Worm (Caenorhabditis elegans): ENCODE measurements around the gene srx-32.
"Not testable (repeated sequence)": the region's sequence is repeated elsewhere in the genome, so short reads cannot be mapped to it uniquely, and the experiment has no call there.

Gene srx-32

DNA sequence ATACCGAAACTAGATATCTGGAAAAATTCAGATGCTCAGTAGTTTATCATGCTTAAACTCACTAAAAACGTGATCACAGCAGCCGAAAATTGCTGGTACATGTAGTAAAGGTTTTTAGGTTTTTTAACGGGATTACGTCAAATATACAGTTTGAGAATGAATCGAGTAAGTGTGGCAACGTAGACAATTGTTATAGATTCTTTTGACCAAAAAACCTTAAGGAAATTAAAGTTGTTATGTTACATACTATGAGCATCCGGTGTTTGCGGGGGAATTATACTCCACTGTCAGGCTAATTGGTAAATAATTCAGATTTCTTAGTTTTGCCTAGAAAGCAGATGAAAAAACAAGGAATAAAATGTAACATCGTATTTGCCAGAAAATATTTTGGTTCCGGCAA, at the start of gene srx-32:
TSS of gene srx-32 (minus strand) at position 101 of the 400 bp plus-strand sequence.
- not testable (repeated sequence) for TF ChIP-seq C04F5.9, rnt-1, nhr-84 (tag; optimal IDR thresholded peaks at IDR 0.05)

DNA sequence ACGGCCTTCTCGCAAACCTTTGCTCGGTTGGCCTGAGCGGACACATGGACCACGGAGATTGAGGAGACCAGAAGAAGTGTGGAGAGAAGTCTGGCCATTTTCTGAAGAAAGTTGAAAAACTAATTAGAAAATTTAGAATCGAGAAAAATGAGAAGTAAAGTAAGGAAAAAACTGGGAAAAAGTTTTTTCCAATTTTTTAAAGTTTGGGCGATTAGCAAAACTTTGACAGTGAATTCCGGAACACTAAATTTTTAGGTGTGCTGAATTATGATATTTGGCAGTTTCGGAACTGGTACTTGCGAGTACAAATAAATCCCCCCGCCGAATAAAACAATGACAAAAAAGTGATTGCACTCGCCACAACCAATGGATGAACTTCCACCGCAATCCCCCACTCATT, 46.2 kb upstream of the srx-32 start, which contains the start of gene T02B11.3:
TSS of gene T02B11.3 (minus strand) at position 101 of the 400 bp plus-strand sequence.
- no peak for TF ChIP-seq lin-14 (GFP tag; optimal IDR thresholded peaks at IDR 0.05)

DNA sequence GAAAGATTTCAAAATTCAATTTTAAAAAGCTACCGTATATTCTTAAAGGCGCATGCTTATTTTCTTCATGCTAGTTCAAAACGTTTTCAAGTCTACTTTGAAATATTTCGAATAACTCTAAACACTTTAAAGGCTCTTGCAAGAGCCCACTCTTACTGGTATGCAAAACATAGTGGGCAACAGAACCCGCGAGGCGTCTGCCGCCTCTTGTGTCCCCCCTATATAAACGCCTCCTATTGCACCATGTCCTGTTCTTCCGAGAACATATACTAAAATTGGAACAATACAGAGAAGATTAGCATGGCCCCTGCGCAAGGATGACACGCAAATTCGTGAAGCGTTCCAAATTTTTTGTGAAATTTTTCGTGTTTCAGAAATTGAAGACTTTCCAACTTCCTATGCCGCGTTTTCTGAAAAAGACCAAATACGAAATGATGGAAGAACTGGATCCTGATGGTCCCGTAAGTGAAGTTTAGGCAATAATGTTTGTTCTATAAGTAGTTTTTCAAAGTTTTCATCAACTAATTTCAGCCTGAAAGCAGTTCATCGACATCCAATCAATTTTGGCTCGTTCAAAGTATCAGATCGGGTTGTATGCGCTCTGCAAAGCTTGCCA, 38.4 kb upstream of the srx-32 start:
- TF ChIP-seq aly-2 (tag; optimal IDR thresholded peaks at IDR 0.05) (no peak), snpc-4 (tag; optimal IDR thresholded peaks at IDR 0.05) (peak; percentile 91)

DNA sequence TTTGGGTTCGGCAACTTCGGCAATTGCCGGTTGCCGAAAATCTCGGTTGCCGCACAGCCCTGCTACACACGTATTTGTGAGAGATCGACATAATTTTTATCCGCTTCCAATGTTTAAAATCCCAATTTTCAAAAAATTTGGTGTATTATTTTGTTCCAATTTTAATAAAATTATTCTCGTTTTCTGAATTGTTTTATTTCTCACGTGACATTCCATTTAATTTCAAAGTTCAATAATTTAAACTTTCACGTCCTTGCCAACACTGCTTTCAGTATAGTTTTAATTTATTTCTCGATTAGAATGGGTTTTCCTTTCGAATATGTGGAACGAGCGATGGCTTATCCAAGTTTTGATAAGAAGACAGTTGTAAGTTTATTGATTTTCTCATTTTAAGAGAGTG, 36.0 kb upstream of the srx-32 start, which contains the start of gene K09C6.2:
TSS of gene K09C6.2 (plus strand) at position 301 of the 400 bp plus-strand sequence.
- TF ChIP-seq tlp-1 (tag; optimal IDR thresholded peaks at IDR 0.05) = no peak
- no peak for TF ChIP-seq grh-1 (GFP tag; IDR thresholded peaks at IDR 0.05)
- no peak for TF ChIP-seq efl-3 (GFP tag; optimal IDR thresholded peaks at IDR 0.05)

DNA sequence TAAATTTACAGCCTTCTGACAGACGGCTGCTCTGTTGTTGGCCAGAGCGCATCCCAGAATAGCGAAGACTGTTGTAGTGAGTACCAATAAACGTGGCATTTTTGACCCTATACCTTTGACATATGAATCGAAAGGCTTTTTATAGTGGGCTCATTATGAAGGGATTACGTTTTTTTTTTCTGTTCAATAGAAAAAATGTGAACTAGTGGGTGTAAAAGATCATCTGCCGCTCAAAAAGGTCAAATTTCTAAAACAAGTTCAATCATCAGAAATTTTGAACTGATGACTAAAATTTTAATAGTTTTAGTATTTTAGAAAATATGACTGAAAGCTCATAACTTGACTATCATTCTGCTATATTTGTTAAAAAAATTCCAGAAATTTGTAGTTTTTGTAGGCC, 34.4 kb upstream of the srx-32 start, which contains the start of gene K09C6.9:
TSS of gene K09C6.9 (minus strand) at position 101 of the 400 bp plus-strand sequence.
- TF ChIP-seq isw-1 (GFP tag; IDR thresholded peaks at IDR 0.05) (no peak), ama-1 (optimal IDR thresholded peaks at IDR 0.05) (no peak), fos-1 (tag; optimal IDR thresholded peaks at IDR 0.05) (no peak), snu-23 (GFP tag; optimal IDR thresholded peaks at IDR 0.05) (no peak), nhr-85 (tag) (no peak)

DNA sequence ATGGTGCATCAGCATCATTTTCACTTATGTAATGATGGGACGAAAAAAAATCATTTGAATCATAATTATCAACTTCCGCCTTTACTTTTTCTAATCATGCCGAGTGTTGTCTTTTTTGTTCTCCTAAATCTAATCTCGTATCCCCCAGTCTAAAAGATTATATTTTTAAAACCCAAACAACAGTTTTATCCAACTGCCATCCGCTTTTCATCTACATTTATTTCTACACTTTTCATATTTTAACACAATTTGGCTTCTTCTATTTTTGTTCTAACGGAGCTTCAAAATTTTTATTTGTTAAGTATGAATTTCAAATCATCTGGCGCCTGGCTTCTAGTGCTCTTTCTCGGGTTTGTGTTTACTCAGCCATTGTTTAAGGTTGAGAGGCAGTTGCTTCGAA, 31.7 kb upstream of the srx-32 start, which contains the start of gene K09C6.3:
TSS of gene K09C6.3 (plus strand) at position 301 of the 400 bp plus-strand sequence.
- TF ChIP-seq hpl-2 (GFP tag; optimal IDR thresholded peaks at IDR 0.05) = no peak
- TF ChIP-seq blmp-1 (tag; optimal IDR thresholded peaks at IDR 0.05) = no peak
- no peak for TF ChIP-seq nhr-47 (tag; optimal IDR thresholded peaks at IDR 0.05)
- no peak for TF ChIP-seq nhr-90 (tag; optimal IDR thresholded peaks at IDR 0.05; ENCODE audit: poor library complexity)
- no peak for TF ChIP-seq irx-1 (tag; optimal IDR thresholded peaks at IDR 0.05)
- TF ChIP-seq fos-1 (tag; optimal IDR thresholded peaks at IDR 0.05) = no peak
- TF ChIP-seq mdl-1 (tag; optimal IDR thresholded peaks at IDR 0.05) = no peak
- no peak for TF ChIP-seq rnt-1 (tag; optimal IDR thresholded peaks at IDR 0.05)
- TF ChIP-seq nhr-85 (tag) = no peak
- no peak for TF ChIP-seq elt-3 (tag; optimal IDR thresholded peaks at IDR 0.05)
- no peak for TF ChIP-seq lsy-2 (tag; optimal IDR thresholded peaks at IDR 0.05)
- no peak for TF ChIP-seq unc-62 (GFP tag; optimal IDR thresholded peaks at IDR 0.05)

DNA sequence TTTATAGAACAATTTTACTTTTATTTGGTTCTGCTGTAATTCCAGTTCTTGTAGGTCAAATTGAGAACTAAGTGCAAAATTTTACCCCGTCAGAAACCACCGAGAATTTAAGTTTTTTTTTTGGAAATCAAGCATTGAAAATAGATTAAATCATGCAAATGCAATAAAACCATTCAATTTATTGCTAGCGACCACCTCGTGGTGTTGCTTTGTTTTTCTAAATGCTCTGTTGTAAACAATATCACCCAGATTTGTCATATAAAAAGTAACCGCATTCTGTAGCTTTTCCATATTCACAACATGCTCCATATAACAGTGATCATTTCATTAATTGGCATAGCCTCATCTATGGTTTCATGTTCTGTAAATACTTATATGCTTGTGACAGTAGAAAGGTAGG, 29.0 kb upstream of the srx-32 start, which contains the start of gene srbc-12:
TSS of gene srbc-12 (plus strand) at position 301 of the 400 bp plus-strand sequence.
- TF ChIP-seq unc-62 (GFP tag; optimal IDR thresholded peaks at IDR 0.05) (no peak), mep-1 (tag; optimal IDR thresholded peaks at IDR 0.05) (no peak), snu-23 (GFP tag; optimal IDR thresholded peaks at IDR 0.05) (no peak), elt-2 (tag; optimal IDR thresholded peaks at IDR 0.05) (no peak), unc-30 (tag; optimal IDR thresholded peaks at IDR 0.05) (no peak), nhr-237 (tag; optimal IDR thresholded peaks at IDR 0.05) (no peak), mef-2 (tag; optimal IDR thresholded peaks at IDR 0.05) (no peak), ceh-82 (tag; optimal IDR thresholded peaks at IDR 0.05) (no peak), alr-1 (tag; optimal IDR thresholded peaks at IDR 0.05; ENCODE audit: borderline replicate concordance) (no peak), unc-98 (GFP tag; IDR thresholded peaks at IDR 0.05) (no peak), lir-3 (tag; optimal IDR thresholded peaks at IDR 0.05; ENCODE audit: poor library complexity) (no peak), xbp-1 (tag; optimal IDR thresholded peaks at IDR 0.05) (no peak), irx-1 (tag; optimal IDR thresholded peaks at IDR 0.05) (no peak), blmp-1 (tag; optimal IDR thresholded peaks at IDR 0.05) (no peak), ztf-11 (tag; optimal IDR thresholded peaks at IDR 0.05) (no peak)

All from whole organism, L1 larva.